Worm (Caenorhabditis elegans) whole organism, late embryonic: ENCODE data around the gene Y38E10A.8.

ENCODE experiments used
- odd-2 ChIP-seq: sonication (generic microtip); optimal IDR thresholded peaks from 2 replicates; lab custom pipeline; 2017; ENCODE audit warnings: antibody characterized with exemption, mild to moderate bottlenecking, missing genetic modification characterization, missing compliant biosample characterization
- pha-2 ChIP-seq: sonication (generic microtip); optimal IDR thresholded peaks from 2 replicates; lab custom pipeline; 2017; ENCODE audit warnings: mild to moderate bottlenecking, missing genetic modification characterization, missing compliant biosample characterization

DNA sequence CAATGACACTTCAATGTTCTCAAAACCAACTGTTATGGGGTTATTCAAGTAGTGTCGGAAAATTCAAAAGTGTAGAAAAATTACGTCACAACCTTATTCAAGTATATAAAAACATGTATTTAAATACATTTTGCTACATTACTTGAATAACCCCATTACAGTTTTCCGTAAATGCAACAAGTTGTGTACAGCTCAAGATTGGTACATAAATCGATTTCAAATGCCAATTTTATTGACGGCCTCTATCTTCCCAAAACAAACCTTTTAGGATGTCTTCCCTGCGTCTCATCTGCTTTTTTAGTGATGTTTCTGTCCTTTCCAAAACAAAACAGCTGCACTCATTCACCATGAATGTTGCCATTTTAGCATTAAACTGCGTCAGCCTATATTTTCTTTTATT is 22.4 kb downstream of the Y38E10A.8 start, which contains the start of gene Y38E10A.28:
- TF ChIP-seq odd-2 (no peak), pha-2 (tag; lab: Kevin White, UChicago) (no peak)
